Fruit fly (Drosophila melanogaster) whole organism, wandering third instar larva: ENCODE measurements around the gene Muc68Ca.
"Not testable (repeated sequence)": the region's sequence is repeated elsewhere in the genome, so short reads cannot be mapped to it uniquely, and the experiment has no call there.

Experiments used
- Abd-B ChIP-seq: fragments of >200 bp; optimal IDR thresholded peaks from 2 replicates; lab custom pipeline; 2017; ENCODE audit warnings: missing biosample characterization, missing genetic modification characterization
- CG32264 ChIP-seq: fragments of 200-800 bp; sonication (Bioruptor generic); optimal IDR thresholded peaks from 2 replicates; lab custom pipeline; 2016; ENCODE audit warnings: missing biosample characterization, missing genetic modification characterization
- CG9705 ChIP-seq: fragments of 200-800 bp; sonication (Bioruptor generic); optimal IDR thresholded peaks from 2 replicates; lab custom pipeline; 2018; ENCODE audit warnings: missing biosample characterization, mild to moderate bottlenecking, missing genetic modification characterization
- CrebA ChIP-seq: fragments of 200-800 bp; sonication (Bioruptor generic); optimal IDR thresholded peaks from 2 replicates; lab custom pipeline; 2016; ENCODE audit warnings: missing biosample characterization, mild to moderate bottlenecking, missing genetic modification characterization, borderline replicate concordance
- Dfd ChIP-seq: fragments of >200 bp; optimal IDR thresholded peaks from 2 replicates; lab custom pipeline; 2017; ENCODE audit warnings: missing biosample characterization, missing genetic modification characterization
- Dif ChIP-seq: fragments of 200-275, 200-300 bp; sonication (Bioruptor generic); optimal IDR thresholded peaks from 2 replicates; lab custom pipeline; 2018; ENCODE audit warnings: missing biosample characterization, missing genetic modification characterization; ENCODE audit not compliant: partially characterized antibody
- GATAd ChIP-seq: sonication (Bioruptor generic); optimal IDR thresholded peaks from 2 replicates; lab custom pipeline; 2016; ENCODE audit warnings: missing biosample characterization, missing genetic modification characterization
- HLH106 ChIP-seq: fragments of 200-800 bp; optimal IDR thresholded peaks from 3 replicates; lab custom pipeline; 2019; ENCODE audit warnings: missing biosample characterization, mild to moderate bottlenecking, missing genetic modification characterization, moderate library complexity
- Hnf4 ChIP-seq: fragments of 200-800 bp; sonication (Bioruptor generic); optimal IDR thresholded peaks from 2 replicates; lab custom pipeline; 2016; ENCODE audit warnings: missing biosample characterization, mild to moderate bottlenecking, missing genetic modification characterization
- Hr78 ChIP-seq: fragments of >200 bp; optimal IDR thresholded peaks from 2 replicates; lab custom pipeline; 2017; ENCODE audit warnings: missing biosample characterization, missing genetic modification characterization
- Jra ChIP-seq: sonication (Bioruptor generic); optimal IDR thresholded peaks from 2 replicates; lab custom pipeline; 2016; ENCODE audit warnings: missing biosample characterization, missing genetic modification characterization
- Mio ChIP-seq: sonication (Bioruptor generic); optimal IDR thresholded peaks from 2 replicates; lab custom pipeline; 2016; ENCODE audit warnings: missing biosample characterization, missing genetic modification characterization
- Myc ChIP-seq: fragments of >200 bp; optimal IDR thresholded peaks from 2 replicates; lab custom pipeline; 2017
- N ChIP-seq: fragments of >200 bp; optimal IDR thresholded peaks from 2 replicates; lab custom pipeline; 2018; ENCODE audit warnings: missing biosample characterization, missing external identifiers, missing genetic modification characterization
- OdsH ChIP-seq: fragments of 200-800 bp; sonication (Bioruptor generic); optimal IDR thresholded peaks from 2 replicates; lab custom pipeline; 2016; ENCODE audit warnings: missing biosample characterization, mild to moderate bottlenecking, missing genetic modification characterization
- Rel ChIP-seq, 2 experiments: fragments of 200-800 bp; sonication (Bioruptor generic) in 1 of 2; optimal IDR thresholded peaks; 2 replicates in 1 of 2; 3 replicates in 1 of 2; lab custom pipeline; 2016 to 2019; ENCODE audit warnings: mild to moderate bottlenecking in 2 of 2, missing biosample characterization in 2 of 2, missing genetic modification characterization in 2 of 2, moderate library complexity in 1 of 2
- Sp1 ChIP-seq: fragments of 200-800 bp; sonication (Bioruptor generic); optimal IDR thresholded peaks from 3 replicates; lab custom pipeline; 2019; ENCODE audit warnings: missing biosample characterization, mild to moderate bottlenecking, missing genetic modification characterization, moderate library complexity
- Vsx2 ChIP-seq: fragments of 200-300, 225-300 bp; sonication (Bioruptor generic); optimal IDR thresholded peaks from 2 replicates; lab custom pipeline; 2018; ENCODE audit warnings: missing biosample characterization, missing genetic modification characterization; ENCODE audit not compliant: partially characterized antibody
- br ChIP-seq: fragments of 200-800 bp; sonication (Bioruptor generic); optimal IDR thresholded peaks from 2 replicates; lab custom pipeline; 2016; ENCODE audit warnings: missing biosample characterization, missing genetic modification characterization
- brk ChIP-seq: fragments of 200-800 bp; sonication (Bioruptor generic); optimal IDR thresholded peaks from 2 replicates; lab custom pipeline; 2016; ENCODE audit warnings: missing biosample characterization, mild to moderate bottlenecking, missing genetic modification characterization
- dl ChIP-seq, 2 experiments: fragments of 175-275, 200-275 bp in 1 of 2; fragments of 200-275 bp in 1 of 2; sonication (Bioruptor generic); optimal IDR thresholded peaks; lab custom pipeline; 2018; ENCODE audit warnings: mild to moderate bottlenecking in 2 of 2, missing biosample characterization in 2 of 2, missing genetic modification characterization in 2 of 2, moderate library complexity in 2 of 2; ENCODE audit not compliant: partially characterized antibody in 2 of 2, insufficient read depth in 1 of 2
- dmrt93B ChIP-seq: fragments of 200-800 bp; sonication (Bioruptor generic); optimal IDR thresholded peaks from 2 replicates; lab custom pipeline; 2018; ENCODE audit warnings: missing biosample characterization, mild to moderate bottlenecking, missing genetic modification characterization
- dsf ChIP-seq: sonication (Bioruptor generic); optimal IDR thresholded peaks from 2 replicates; lab custom pipeline; 2016; ENCODE audit warnings: missing biosample characterization, missing genetic modification characterization, borderline replicate concordance
- ey ChIP-seq: fragments of 200-800 bp; sonication (Bioruptor generic); optimal IDR thresholded peaks from 2 replicates; lab custom pipeline; 2016; ENCODE audit warnings: missing biosample characterization, missing genetic modification characterization
- fru ChIP-seq: fragments of 200-800 bp; sonication (Bioruptor generic); optimal IDR thresholded peaks from 3 replicates; lab custom pipeline; 2016; ENCODE audit warnings: missing biosample characterization, mild to moderate bottlenecking, missing genetic modification characterization
- h ChIP-seq: fragments of 200-800 bp; sonication (Bioruptor generic); optimal IDR thresholded peaks from 3 replicates; lab custom pipeline; 2016; ENCODE audit warnings: missing biosample characterization, mild to moderate bottlenecking, missing genetic modification characterization
- jim ChIP-seq: fragments of 175-275, 200-325 bp; sonication (Bioruptor generic); optimal IDR thresholded peaks from 2 replicates; lab custom pipeline; 2016; ENCODE audit warnings: missing biosample characterization, mild to moderate bottlenecking, missing genetic modification characterization
- lola ChIP-seq: fragments of >200 bp; optimal IDR thresholded peaks from 2 replicates; lab custom pipeline; 2017; ENCODE audit warnings: missing biosample characterization, missing genetic modification characterization
- pan ChIP-seq: fragments of >200 bp; optimal IDR thresholded peaks from 2 replicates; lab custom pipeline; 2017
- psq ChIP-seq: fragments of 200-800 bp; sonication (Bioruptor generic); optimal IDR thresholded peaks from 3 replicates; lab custom pipeline; 2017; ENCODE audit warnings: missing biosample characterization, mild to moderate bottlenecking, missing genetic modification characterization, moderate library complexity
- rgr ChIP-seq: fragments of 200-800 bp; sonication (Bioruptor generic); optimal IDR thresholded peaks from 3 replicates; lab custom pipeline; 2016; ENCODE audit warnings: missing biosample characterization, mild to moderate bottlenecking, missing genetic modification characterization
- sage ChIP-seq: fragments of 200-800 bp; sonication (Bioruptor generic); optimal IDR thresholded peaks from 2 replicates; lab custom pipeline; 2016; ENCODE audit warnings: missing biosample characterization, mild to moderate bottlenecking, missing genetic modification characterization
- sv ChIP-seq: fragments of 200-800 bp; sonication (Bioruptor generic); optimal IDR thresholded peaks from 3 replicates; lab custom pipeline; 2016; ENCODE audit warnings: missing biosample characterization, missing genetic modification characterization
- tai ChIP-seq: sonication (Bioruptor generic); optimal IDR thresholded peaks from 2 replicates; lab custom pipeline; 2016; ENCODE audit warnings: missing biosample characterization, missing genetic modification characterization
- usp ChIP-seq: fragments of >200 bp; optimal IDR thresholded peaks from 2 replicates; lab custom pipeline; 2017; ENCODE audit warnings: missing biosample characterization, missing genetic modification characterization
- woc ChIP-seq: sonication (Bioruptor generic); optimal IDR thresholded peaks from 2 replicates; lab custom pipeline; 2016; ENCODE audit warnings: missing biosample characterization, mild to moderate bottlenecking, missing genetic modification characterization

The Muc68Ca gene

DNA sequence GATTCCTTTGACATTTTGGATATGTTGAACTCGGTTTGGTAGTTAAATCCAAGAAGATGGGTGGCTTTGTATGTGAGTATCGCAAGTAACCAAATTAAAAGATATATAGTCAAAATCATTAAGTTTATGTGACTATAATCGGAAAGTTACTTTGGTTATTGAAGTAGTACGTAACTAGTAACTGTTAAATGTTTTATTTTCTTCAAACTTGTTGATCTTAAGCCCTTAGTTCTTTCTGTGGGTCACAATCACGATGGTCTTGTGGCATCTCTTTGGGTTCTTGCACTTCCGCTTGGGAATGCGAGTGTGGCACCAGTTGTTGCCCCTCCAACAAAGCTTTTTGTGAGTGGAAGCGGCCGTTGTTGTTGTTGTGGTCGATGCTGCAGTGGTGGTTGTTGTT lies 43.0 kb downstream of the Muc68Ca start, which contains the start of gene CG33489:
TSS of gene CG33489 (minus strand) at position 101 of the 400 bp plus-strand sequence.
- TF ChIP-seq Dfd; Jra (GFP tag; lab: Kevin White, UChicago); CG9705: not testable (repeated sequence)

DNA sequence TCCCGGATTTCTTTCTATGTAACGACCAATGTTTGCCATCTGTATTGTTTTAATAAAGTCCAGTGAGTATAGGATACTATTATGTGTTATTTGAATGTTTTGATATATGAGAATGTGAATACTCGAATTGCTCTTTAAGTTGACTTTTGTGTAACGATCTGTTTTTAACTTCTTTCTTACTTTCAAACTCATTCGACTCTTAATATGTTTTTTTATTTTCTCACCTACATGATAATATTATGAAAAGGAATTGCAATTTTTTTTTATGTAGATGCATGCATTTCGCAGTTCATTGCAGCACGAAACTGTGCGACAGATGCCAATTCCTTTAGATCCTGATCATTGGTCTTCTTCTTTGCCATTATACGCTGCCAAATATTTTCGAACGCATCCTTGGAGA lies 45.3 kb downstream of the Muc68Ca start, which contains the start of gene CG33490:
TSS of gene CG33490 (minus strand) at position 101 of the 400 bp plus-strand sequence.
- TF ChIP-seq pan (lab: Kevin White, UChicago) (no peak), sv (GFP tag; lab: Kevin White, UChicago) (no peak), Rel (GFP tag; optimal IDR thresholded peaks at IDR 0.05; lab: Kevin White, UChicago) (no peak), Rel (tag; optimal IDR thresholded peaks at IDR 0.05; lab: Kevin White, UChicago) (no peak), jim (no peak), ey (GFP tag; lab: Kevin White, UChicago) (no peak), dl (GFP tag; optimal IDR thresholded peaks at IDR 0.05; lab: Kevin White, UChicago; ENCODE audit: insufficient read depth in 1 of 2, partially characterized antibody in 2 of 2) (no peak), woc (GFP tag; lab: Kevin White, UChicago) (no peak), OdsH (GFP tag; lab: Kevin White, UChicago) (no peak), N (GFP tag; lab: Kevin White, UChicago) (no peak), Mio (GFP tag; lab: Kevin White, UChicago) (no peak), Sp1 (GFP tag; lab: Kevin White, UChicago) (no peak), h (no peak), CG9705 (no peak), HLH106 (tag; lab: Kevin White, UChicago) (no peak), Hr78 (GFP tag; lab: Kevin White, UChicago) (no peak), br (no peak), psq (GFP tag; lab: Kevin White, UChicago) (no peak)
- TF ChIP-seq, all 38 proteins: peak for 0

- TF ChIP-seq Vsx2 (no peak), OdsH (GFP tag; lab: Kevin White, UChicago) (no peak), dmrt93B (GFP tag; lab: Kevin White, UChicago) (no peak), rgr (GFP tag; lab: Kevin White, UChicago) (no peak), brk (GFP tag; lab: Kevin White, UChicago) (no peak), Abd-B (GFP tag; lab: Kevin White, UChicago) (no peak), sv (GFP tag; lab: Kevin White, UChicago) (no peak), h (no peak), jim (no peak), tai (GFP tag; lab: Kevin White, UChicago) (no peak)
These were observed 55.8 kb downstream of the Muc68Ca start, which contains the start of the genes CG46412 and CG33267 for dm6 chr3L:11563972-11564533. CG46412 (minus strand) TSS chr3L:11564072. CG33267 (plus strand) TSS chr3L:11564483.

- TF ChIP-seq CrebA (GFP tag; lab: Kevin White, UChicago) (peak; percentile 22), rgr (GFP tag; lab: Kevin White, UChicago) (peak; percentile 96), Hnf4 (GFP tag; lab: Kevin White, UChicago) (peak; percentile 88), GATAd (GFP tag; lab: Kevin White, UChicago) (peak; percentile 82), brk (GFP tag; lab: Kevin White, UChicago) (peak; percentile 97), CG9705 (peak; percentile 86), Mio (GFP tag; lab: Kevin White, UChicago) (no peak), pan (lab: Kevin White, UChicago) (peak; percentile 65), Hr78 (GFP tag; lab: Kevin White, UChicago) (no peak), lola (GFP tag; lab: Kevin White, UChicago) (no peak), usp (GFP tag; lab: Kevin White, UChicago) (no peak), Sp1 (GFP tag; lab: Kevin White, UChicago) (peak; percentile 88), HLH106 (tag; lab: Kevin White, UChicago) (peak; percentile 87), Dif (no peak), sage (peak; percentile 81), OdsH (GFP tag; lab: Kevin White, UChicago) (peak; percentile 94), Jra (GFP tag; lab: Kevin White, UChicago) (peak; percentile 80), Dfd (no peak), dsf (GFP tag; lab: Kevin White, UChicago) (peak; percentile 91), Vsx2 (no peak), ey (GFP tag; lab: Kevin White, UChicago) (peak; percentile 90), Abd-B (GFP tag; lab: Kevin White, UChicago) (no peak), Rel (GFP tag; optimal IDR thresholded peaks at IDR 0.05; lab: Kevin White, UChicago) (peak; percentile 47), Rel (tag; optimal IDR thresholded peaks at IDR 0.05; lab: Kevin White, UChicago) (peak; percentile 88), jim (no peak), woc (GFP tag; lab: Kevin White, UChicago) (peak; percentile 86), Myc (lab: Kevin White, UChicago) (no peak), fru (GFP tag; lab: Kevin White, UChicago) (peak; percentile 88), dmrt93B (GFP tag; lab: Kevin White, UChicago) (peak; percentile 63), br (peak; percentile 84), CG32264 (GFP tag; lab: Kevin White, UChicago) (peak; percentile 73), h (peak; percentile 94), dl (GFP tag; optimal IDR thresholded peaks at IDR 0.05; lab: Kevin White, UChicago; ENCODE audit: insufficient read depth in 1 of 2, partially characterized antibody in 2 of 2) (no peak), psq (GFP tag; lab: Kevin White, UChicago) (peak; percentile 88)
These were observed 57.7 kb downstream of the Muc68Ca start, which contains the start of the genes CG7394 and Mob2 for dm6 chr3L:11561946-11562760. CG7394 (plus strand) TSS chr3L:11561996. Mob2 (minus strand) TSS chr3L:11562233.
